Fruit fly (Drosophila melanogaster) S2 (cell line): ENCODE measurements around the gene Rrp5.

Experiments
- CG8478 ChIP-seq: fragments of >200 bp; optimal IDR thresholded peaks from 2 replicates; lab custom pipeline; 2018
- CTCF ChIP-seq, 2 experiments: fragments of >200 bp; optimal IDR thresholded peaks; 2 replicates each; lab custom pipeline; 2018

dm6 chr3R:24372662-24373061, 39.5 kb upstream of the Rrp5 start, which contains the start of gene CG17782:
- TF ChIP-seq CG8478: no peak
- TF ChIP-seq CTCF (optimal IDR thresholded peaks at IDR 0.05; lab: Kevin White, UChicago): no peak
